Fruit fly (Drosophila melanogaster): ENCODE results near the gene mRpL22.

DNA sequence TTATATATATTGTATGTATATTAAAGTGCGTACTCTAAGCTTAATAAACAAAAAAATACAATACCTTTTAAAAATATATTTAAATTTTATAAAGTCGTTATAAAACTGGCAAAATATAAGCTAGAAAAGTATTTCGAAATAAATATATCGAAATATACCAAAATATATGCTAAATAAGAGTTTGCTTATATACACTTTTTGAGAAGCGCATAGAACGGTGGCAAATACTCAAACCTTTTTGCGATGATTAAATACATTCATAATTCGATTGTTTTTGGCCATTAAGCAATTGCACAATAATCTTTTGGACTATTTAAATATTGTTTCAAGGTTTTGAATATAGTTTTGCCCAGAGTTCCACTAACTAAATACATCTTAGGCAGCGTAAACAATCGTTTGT is 25.4 kb downstream of the mRpL22 start:
- TF ChIP-seq jim (GFP tag; optimal IDR thresholded peaks at IDR 0.05) (no peak), Sp1 (GFP tag; optimal IDR thresholded peaks at IDR 0.05) (no peak), Abd-B (GFP tag; optimal IDR thresholded peaks at IDR 0.05) (no peak), h (GFP tag; optimal IDR thresholded peaks at IDR 0.05) (no peak), Hnf4 (GFP tag; optimal IDR thresholded peaks at IDR 0.05) (no peak), tai (GFP tag; optimal IDR thresholded peaks at IDR 0.05) (no peak), lola (GFP tag; optimal IDR thresholded peaks at IDR 0.05) (no peak)
